Worm (Caenorhabditis elegans): ENCODE results near the gene ZK1320.5.

Gene ZK1320.5

ce11 chrII:9621913-9622348 lies 43.5 kb downstream of the ZK1320.5 start (continued):
- TF ChIP-seq T07F8.4 (tag; optimal IDR thresholded peaks at IDR 0.05) (no peak), ceh-79 (tag; optimal IDR thresholded peaks at IDR 0.05) (no peak), efl-1 (GFP tag; optimal IDR thresholded peaks at IDR 0.05) (no peak), die-1 (tag; optimal IDR thresholded peaks at IDR 0.05) (no peak), hlh-12 (tag; optimal IDR thresholded peaks at IDR 0.05) (no peak), lsl-1 (GFP tag; optimal IDR thresholded peaks at IDR 0.05) (no peak), ama-1 (optimal IDR thresholded peaks at IDR 0.05) (no peak), ama-1 (GFP tag; optimal IDR thresholded peaks at IDR 0.05) (no peak), lin-40 (tag; optimal IDR thresholded peaks at IDR 0.05) (no peak), nfyb-1 (GFP tag; IDR thresholded peaks at IDR 0.05) (no peak), athp-1 (tag; optimal IDR thresholded peaks at IDR 0.05) (no peak), chd-7 (tag; optimal IDR thresholded peaks at IDR 0.05) (no peak), fkh-3 (tag; optimal IDR thresholded peaks at IDR 0.05) (no peak), ztf-6 (GFP tag; IDR thresholded peaks at IDR 0.05) (no peak), nhr-120 (GFP tag; IDR thresholded peaks at IDR 0.05) (no peak), mes-4 (tag; optimal IDR thresholded peaks at IDR 0.05) (no peak), F23B12.7 (tag; optimal IDR thresholded peaks at IDR 0.05; ENCODE audit: insufficient read depth) (no peak), tlf-1 (GFP tag; optimal IDR thresholded peaks at IDR 0.05) (peak; percentile 39), egrh-3 (GFP tag; IDR thresholded peaks at IDR 0.05) (no peak), let-607 (tag; optimal IDR thresholded peaks at IDR 0.05) (peak; percentile 95 to 97), sptf-2 (GFP tag; optimal IDR thresholded peaks at IDR 0.05) (no peak), ztf-22 (GFP tag; optimal IDR thresholded peaks at IDR 0.05) (peak; percentile 31), B0019.2 (GFP tag; conservative IDR thresholded peaks at IDR 0.05) (no peak), bed-1 (GFP tag; IDR thresholded peaks at IDR 0.05) (no peak), Y56A3A.18 (GFP tag; IDR thresholded peaks at IDR 0.05) (0 out of 2 replicates have a peak, but pooled peaks have one; percentile 17), nhr-90 (tag; optimal IDR thresholded peaks at IDR 0.05) (peak; percentile 16), unc-62 (GFP tag; optimal IDR thresholded peaks at IDR 0.05) (peak; percentile 96), lag-1 (GFP tag; IDR thresholded peaks at IDR 0.05) (no peak), F37B4.10 (GFP tag; IDR thresholded peaks at IDR 0.05) (no peak), hmg-1.2 (GFP tag; IDR thresholded peaks at IDR 0.05) (no peak), atf-7 (tag; optimal IDR thresholded peaks at IDR 0.05) (peak; percentile 48), F57A8.1 (GFP tag; optimal IDR thresholded peaks at IDR 0.05) (no peak), nhr-80 (tag; optimal IDR thresholded peaks at IDR 0.05) (peak; percentile 92), attf-3 (GFP tag; conservative IDR thresholded peaks at IDR 0.05) (no peak), hlh-26 (GFP tag; conservative IDR thresholded peaks at IDR 0.05) (no peak), somi-1 (GFP tag; optimal IDR thresholded peaks at IDR 0.05) (no peak), rcor-1 (GFP tag; IDR thresholded peaks at IDR 0.05) (no peak), ceh-91 (GFP tag; IDR thresholded peaks at IDR 0.05) (no peak), nhr-27 (tag; optimal IDR thresholded peaks at IDR 0.05) (no peak), nfya-2 (GFP tag; IDR thresholded peaks at IDR 0.05) (no peak), tbx-9 (tag; optimal IDR thresholded peaks at IDR 0.05; ENCODE audit: borderline replicate concordance) (no peak)

DNA sequence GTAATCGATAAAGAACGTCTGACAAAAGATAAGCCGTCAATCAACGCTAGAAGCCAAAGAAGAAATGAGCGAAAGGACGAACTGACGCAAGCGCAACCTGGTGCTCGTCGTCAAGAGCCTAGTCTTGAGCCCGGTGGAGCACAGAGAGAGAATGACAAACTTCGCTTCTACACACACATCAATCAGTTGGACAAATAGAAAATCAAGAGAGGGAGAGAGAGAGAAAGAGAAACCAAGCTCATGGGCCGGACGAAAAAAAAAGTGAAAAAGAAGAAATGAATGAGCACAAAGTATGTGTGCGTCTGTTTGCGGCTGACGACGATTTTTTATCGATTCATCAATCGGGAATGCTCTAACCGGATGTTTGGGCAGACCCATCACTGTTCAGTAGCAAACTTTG lies 44.4 kb downstream of the ZK1320.5 start:
- peak; percentile 33 for TF ChIP-seq ama-1 (optimal IDR thresholded peaks at IDR 0.05)
- TF ChIP-seq ama-1 (GFP tag; optimal IDR thresholded peaks at IDR 0.05) = no peak
- no peak for TF ChIP-seq hsf-1 (GFP tag; IDR thresholded peaks at IDR 0.05)
- no peak for TF ChIP-seq lsy-27 (tag; optimal IDR thresholded peaks at IDR 0.05; ENCODE audit: borderline replicate concordance, insufficient read depth)
- no peak for TF ChIP-seq xnd-1 (tag; optimal IDR thresholded peaks at IDR 0.05)
- TF ChIP-seq bed-1 (GFP tag; IDR thresholded peaks at IDR 0.05) = no peak
- TF ChIP-seq dpl-1 (GFP tag; optimal IDR thresholded peaks at IDR 0.05) = no peak
- TF ChIP-seq F52B5.7 (tag; optimal IDR thresholded peaks at IDR 0.05) = no peak
- TF ChIP-seq ekl-4 (GFP tag; IDR thresholded peaks at IDR 0.05) = peak; percentile 27; the same call in 1 of the 2 replicates
- no peak for TF ChIP-seq hmg-20 (GFP tag; IDR thresholded peaks at IDR 0.05)
- 0 out of 2 replicates have a peak, but pooled peaks have one; percentile 14 for TF ChIP-seq dox-1 (GFP tag; IDR thresholded peaks at IDR 0.05)
- peak; percentile 14; the same call in 1 of the 2 replicates for TF ChIP-seq hmg-1.2 (GFP tag; IDR thresholded peaks at IDR 0.05)
- peak; percentile 43 for TF ChIP-seq pha-4 (tag; optimal IDR thresholded peaks at IDR 0.05)
- TF ChIP-seq mcd-1 (GFP tag; IDR thresholded peaks at IDR 0.05) = 0 out of 2 replicates have a peak, but pooled peaks have one; percentile 35
